Fruit fly (Drosophila melanogaster): ENCODE measurements around the gene rho-6.

- TF ChIP-seq h (optimal IDR thresholded peaks at IDR 0.05) (no peak), ttk (optimal IDR thresholded peaks at IDR 0.05) (no peak), Myc (optimal IDR thresholded peaks at IDR 0.05) (no peak), psq (optimal IDR thresholded peaks at IDR 0.05) (no peak), Sin3A (optimal IDR thresholded peaks at IDR 0.05) (no peak)
Observed at dm6 chr2L:12163941-12164340, 30.7 kb upstream of the rho-6 start, which contains the start of gene ZnT33D.
